Fruit fly (Drosophila melanogaster): ENCODE data around the gene Dop1R1.

- TF ChIP-seq CG8478 (optimal IDR thresholded peaks at IDR 0.05) (no peak), CTCF (optimal IDR thresholded peaks at IDR 0.05) (no peak)
Measured at dm6 chr3R:14162176-14162759, 52.3 kb downstream of the Dop1R1 start, which contains the start of gene CG3199.

Data from S2 (cell line).